Fruit fly (Drosophila melanogaster) whole organism, embryonic: ENCODE results near the gene CG34135.

Experiments used
- Asciz ChIP-seq: fragments of 200-800 bp; sonication (Bioruptor generic); optimal IDR thresholded peaks from 2 replicates; lab custom pipeline; 2017; ENCODE audit warnings: missing biosample characterization, mild to moderate bottlenecking, missing genetic modification characterization, missing genetic modification reagents
- CG1024 ChIP-seq: fragments of 200-800 bp; sonication (Bioruptor generic); IDR thresholded peaks from 2 replicates; pipeline ENCODE4 v1.3.6; 2022; ENCODE audit warnings: missing biosample characterization, missing genetic modification characterization
- CG10565 ChIP-seq: fragments of 200-800 bp; sonication (Bioruptor generic); optimal IDR thresholded peaks from 3 replicates; lab custom pipeline; 2016; ENCODE audit warnings: missing biosample characterization, mild to moderate bottlenecking, missing genetic modification characterization
- CG10654 ChIP-seq: fragments of 200-800 bp; sonication (Bioruptor generic); optimal IDR thresholded peaks from 2 replicates; lab custom pipeline; 2016; ENCODE audit warnings: missing biosample characterization, missing genetic modification characterization
- CG11398 ChIP-seq: fragments of 200-800 bp; sonication (Bioruptor generic); optimal IDR thresholded peaks from 2 replicates; lab custom pipeline; 2016; ENCODE audit warnings: missing biosample characterization, missing genetic modification characterization
- CG12299 ChIP-seq: fragments of 200-800 bp; sonication (Bioruptor generic); optimal IDR thresholded peaks from 2 replicates; lab custom pipeline; 2018; ENCODE audit warnings: missing biosample characterization, mild to moderate bottlenecking, missing genetic modification characterization
- CG14050 ChIP-seq: fragments of 200-800 bp; sonication (Bioruptor generic); IDR thresholded peaks from 3 replicates; pipeline ENCODE4 v1.3.6; 2022; ENCODE audit warnings: missing biosample characterization, missing genetic modification characterization
- CG14965 ChIP-seq: fragments of 200-800 bp; sonication (Bioruptor generic); optimal IDR thresholded peaks from 2 replicates; lab custom pipeline; 2016; ENCODE audit warnings: missing biosample characterization, missing genetic modification characterization, borderline replicate concordance
- CG1647 ChIP-seq: fragments of 200-800 bp; sonication (Bioruptor generic); optimal IDR thresholded peaks from 3 replicates; lab custom pipeline; 2016; ENCODE audit warnings: missing biosample characterization, missing genetic modification characterization
- CG16813 ChIP-seq: fragments of 200-800 bp; sonication (Bioruptor generic); IDR thresholded peaks from 3 replicates; pipeline ENCODE4 v1.3.6; 2022; ENCODE audit warnings: missing biosample characterization, missing genetic modification characterization; ENCODE audit not compliant: partially characterized antibody
- CG16815 ChIP-seq: fragments of 200-800 bp; sonication (Bioruptor generic); optimal IDR thresholded peaks from 3 replicates; lab custom pipeline; 2017; ENCODE audit warnings: missing biosample characterization, mild to moderate bottlenecking, missing genetic modification characterization
- CG31365 ChIP-seq: fragments of 200-800 bp; sonication (Bioruptor generic); optimal IDR thresholded peaks from 2 replicates; lab custom pipeline; 2018; ENCODE audit warnings: missing biosample characterization, mild to moderate bottlenecking, missing genetic modification characterization
- CG6689 ChIP-seq: fragments of 200-800 bp; sonication (Bioruptor generic); IDR thresholded peaks from 2 replicates; pipeline ENCODE4 v1.3.6; 2022; ENCODE audit warnings: missing biosample characterization, missing genetic modification characterization
- CG6854 ChIP-seq: fragments of 200-800 bp; sonication (Bioruptor generic); optimal IDR thresholded peaks from 3 replicates; lab custom pipeline; 2017; ENCODE audit warnings: missing biosample characterization, mild to moderate bottlenecking, missing genetic modification characterization
- CG7963 ChIP-seq: fragments of 200-800 bp; sonication (Bioruptor generic); IDR thresholded peaks from 3 replicates; pipeline ENCODE4 v1.3.6; 2022; ENCODE audit warnings: missing biosample characterization, missing genetic modification characterization; ENCODE audit not compliant: partially characterized antibody
- CG8478 ChIP-seq: fragments of >200 bp; optimal IDR thresholded peaks from 2 replicates; lab custom pipeline; 2018
- CG9215 ChIP-seq: fragments of 200-800 bp; sonication (Bioruptor generic); IDR thresholded peaks from 2 replicates; pipeline ENCODE4 v1.3.6; 2022; ENCODE audit warnings: missing biosample characterization, missing genetic modification characterization
- CG9437 ChIP-seq: fragments of 200-800 bp; sonication (Bioruptor generic); optimal IDR thresholded peaks from 2 replicates; lab custom pipeline; 2018; ENCODE audit warnings: missing biosample characterization, mild to moderate bottlenecking, missing genetic modification characterization
- CrebB ChIP-seq: fragments of 200-800 bp; sonication (Bioruptor generic); optimal IDR thresholded peaks from 3 replicates; lab custom pipeline; 2018; ENCODE audit warnings: missing biosample characterization, mild to moderate bottlenecking, missing genetic modification characterization
- D19B ChIP-seq: fragments of 200-800 bp; sonication (Bioruptor generic); optimal IDR thresholded peaks from 2 replicates; lab custom pipeline; 2017; ENCODE audit warnings: missing biosample characterization, mild to moderate bottlenecking, missing genetic modification characterization
- Deaf1 ChIP-seq: fragments of 200-800 bp; optimal IDR thresholded peaks from 3 replicates; lab custom pipeline; 2019; ENCODE audit warnings: missing biosample characterization, mild to moderate bottlenecking, missing genetic modification characterization, moderate library complexity
- Dfd ChIP-seq, 2 experiments: fragments of >200 bp; optimal IDR thresholded peaks; 2 replicates each; lab custom pipeline; 2017; ENCODE audit warnings: missing biosample characterization in 2 of 2, missing genetic modification characterization in 2 of 2
- Eip74EF ChIP-seq, 2 experiments: fragments of 200-800 bp in 1 of 2; fragments of >200 bp in 1 of 2; sonication (Bioruptor generic) in 1 of 2; optimal IDR thresholded peaks; 2 replicates each; lab custom pipeline; 2017 to 2019; ENCODE audit warnings: missing biosample characterization in 2 of 2, missing genetic modification characterization in 2 of 2, mild to moderate bottlenecking in 1 of 2, moderate library complexity in 1 of 2
- HLH3B ChIP-seq: fragments of 200-800 bp; sonication (Bioruptor generic); IDR thresholded peaks from 2 replicates; pipeline ENCODE4 v1.3.6; 2022; ENCODE audit warnings: missing biosample characterization, missing genetic modification characterization
- HLH4C ChIP-seq: fragments of 200-800 bp; sonication (Bioruptor generic); IDR thresholded peaks from 3 replicates; pipeline ENCODE4 v1.3.6; 2022; ENCODE audit warnings: missing biosample characterization, missing genetic modification characterization; ENCODE audit not compliant: partially characterized antibody
- Kr ChIP-seq: fragments of 200-800 bp; sonication (Bioruptor generic); optimal IDR thresholded peaks from 2 replicates; lab custom pipeline; 2017; ENCODE audit warnings: missing biosample characterization, mild to moderate bottlenecking, missing genetic modification characterization
- Nf-YC ChIP-seq: fragments of 200-800 bp; optimal IDR thresholded peaks from 3 replicates; lab custom pipeline; 2019; ENCODE audit warnings: missing biosample characterization, mild to moderate bottlenecking, missing genetic modification characterization, moderate library complexity
- PHDP ChIP-seq: fragments of 200-800 bp; sonication (Bioruptor generic); optimal IDR thresholded peaks from 3 replicates; lab custom pipeline; 2018; ENCODE audit warnings: missing biosample characterization, mild to moderate bottlenecking, missing genetic modification characterization, moderate library complexity
- Ssrp ChIP-seq: fragments of 200-800 bp; sonication (Bioruptor generic); optimal IDR thresholded peaks from 2 replicates; lab custom pipeline; 2018; ENCODE audit warnings: missing biosample characterization, mild to moderate bottlenecking, missing genetic modification characterization, moderate library complexity
- YL-1 ChIP-seq: fragments of 200-800 bp; sonication (Bioruptor generic); optimal IDR thresholded peaks from 3 replicates; lab custom pipeline; 2017; ENCODE audit warnings: missing biosample characterization, mild to moderate bottlenecking, missing genetic modification characterization
- br ChIP-seq: fragments of >200 bp; optimal IDR thresholded peaks from 2 replicates; lab custom pipeline; 2017
- cato ChIP-seq: fragments of 200-800 bp; sonication (Bioruptor generic); optimal IDR thresholded peaks from 2 replicates; lab custom pipeline; 2016; ENCODE audit warnings: missing biosample characterization, missing genetic modification characterization, borderline replicate concordance
- cwo ChIP-seq: fragments of 200-800 bp; sonication (Bioruptor generic); optimal IDR thresholded peaks from 3 replicates; lab custom pipeline; 2017; ENCODE audit warnings: missing biosample characterization, missing genetic modification characterization, mild to moderate bottlenecking, moderate library complexity, missing genetic modification reagents
- dan ChIP-seq: fragments of 200-800 bp; sonication (Bioruptor generic); IDR thresholded peaks from 2 replicates; pipeline ENCODE4 v1.3.6; 2022; ENCODE audit warnings: missing biosample characterization, missing genetic modification characterization
- emc ChIP-seq: fragments of 200-800 bp; sonication (Bioruptor generic); optimal IDR thresholded peaks from 2 replicates; lab custom pipeline; 2016; ENCODE audit warnings: missing biosample characterization, missing genetic modification characterization
- esg ChIP-seq: fragments of 200-800 bp; sonication (Bioruptor generic); conservative IDR thresholded peaks from 2 replicates; pipeline ENCODE4 v1.3.6; 2022; ENCODE audit warnings: missing biosample characterization, missing genetic modification characterization
- gce ChIP-seq: fragments of 200-800 bp; sonication (Bioruptor generic); IDR thresholded peaks from 3 replicates; pipeline ENCODE4 v1.3.6; 2022; ENCODE audit warnings: missing biosample characterization, missing genetic modification characterization
- kay ChIP-seq: fragments of 200-800 bp; sonication (Bioruptor generic); optimal IDR thresholded peaks from 2 replicates; lab custom pipeline; 2016; ENCODE audit warnings: missing biosample characterization, missing genetic modification characterization
- lab ChIP-seq: fragments of 200-800 bp; sonication (Bioruptor generic); optimal IDR thresholded peaks from 3 replicates; lab custom pipeline; 2017; ENCODE audit warnings: missing biosample characterization, missing genetic modification characterization, mild to moderate bottlenecking, moderate library complexity, missing genetic modification reagents
- lmd ChIP-seq: fragments of 200-800 bp; sonication (Bioruptor generic); IDR thresholded peaks from 2 replicates; pipeline ENCODE4 v1.3.6; 2022; ENCODE audit warnings: missing biosample characterization, missing genetic modification characterization
- mirr ChIP-seq: fragments of 200-800 bp; sonication (Bioruptor generic); optimal IDR thresholded peaks from 3 replicates; lab custom pipeline; 2018; ENCODE audit warnings: missing biosample characterization, mild to moderate bottlenecking, missing genetic modification characterization
- nau ChIP-seq: fragments of 200-800 bp; sonication (Bioruptor generic); optimal IDR thresholded peaks from 3 replicates; lab custom pipeline; 2017; ENCODE audit warnings: missing biosample characterization, mild to moderate bottlenecking, missing genetic modification characterization, missing genetic modification reagents
- onecut ChIP-seq: fragments of 200-800 bp; sonication (Bioruptor generic); IDR thresholded peaks from 2 replicates; pipeline ENCODE4 v1.3.6; 2022; ENCODE audit warnings: missing biosample characterization, missing genetic modification characterization
- pho ChIP-seq: fragments of 200-800 bp; sonication (Bioruptor generic); optimal IDR thresholded peaks from 2 replicates; lab custom pipeline; 2016; ENCODE audit warnings: missing biosample characterization, missing genetic modification characterization
- phol ChIP-seq: fragments of 200-800 bp; sonication (Bioruptor generic); optimal IDR thresholded peaks from 3 replicates; lab custom pipeline; 2018; ENCODE audit warnings: missing biosample characterization, mild to moderate bottlenecking, missing genetic modification characterization, moderate library complexity
- schlank ChIP-seq: fragments of 200-800 bp; sonication (Bioruptor generic); optimal IDR thresholded peaks from 2 replicates; lab custom pipeline; 2018; ENCODE audit warnings: missing biosample characterization, mild to moderate bottlenecking, missing genetic modification characterization
- shn ChIP-seq: fragments of 200-800 bp; sonication (Bioruptor generic); optimal IDR thresholded peaks from 3 replicates; lab custom pipeline; 2016; ENCODE audit warnings: missing biosample characterization, missing genetic modification characterization
- sim ChIP-seq: fragments of 200-800 bp; sonication (Bioruptor generic); IDR thresholded peaks from 2 replicates; pipeline ENCODE4 v1.3.6; 2022; ENCODE audit warnings: missing biosample characterization, missing genetic modification characterization
- stc ChIP-seq: fragments of 200-800 bp; sonication (Bioruptor generic); IDR thresholded peaks from 2 replicates; pipeline ENCODE4 v1.3.6; 2022; ENCODE audit warnings: missing biosample characterization, missing genetic modification characterization
- trem ChIP-seq: fragments of 200-800 bp; optimal IDR thresholded peaks from 3 replicates; lab custom pipeline; 2019; ENCODE audit warnings: missing biosample characterization, mild to moderate bottlenecking, missing genetic modification characterization, moderate library complexity

CG34135 gene

dm6 chr3R:8747134-8747870 lies 20.7 kb downstream of the CG34135 start, which contains the start of the genes CG9801 and Nasp (continued):
- TF ChIP-seq CrebB (peak; percentile 48), mirr (GFP tag; lab: Kevin White, UChicago) (peak; percentile 30), Kr (GFP tag; lab: Kevin White, UChicago) (no peak), cato (GFP tag; lab: Kevin White, UChicago) (no peak), Nf-YC (peak; percentile 20), schlank (tag; lab: Kevin White, UChicago) (no peak), CG16815 (GFP tag; lab: Kevin White, UChicago) (no peak), CG6854 (GFP tag; lab: Kevin White, UChicago) (no peak), esg (GFP tag; lab: Robert Waterston, UW) (no peak), Dfd (GFP tag; optimal IDR thresholded peaks at IDR 0.05; lab: Kevin White, UChicago) (no peak), shn (GFP tag; lab: Kevin White, UChicago) (no peak), CG9215 (0 out of 2 replicates have a peak, but pooled peaks have one; percentile 12), emc (no peak), CG31365 (tag; lab: Kevin White, UChicago) (no peak), CG11398 (GFP tag; lab: Kevin White, UChicago) (peak; percentile 20), CG7963 (peak; percentile 71), Asciz (GFP tag; lab: Kevin White, UChicago) (no peak), nau (GFP tag; lab: Kevin White, UChicago) (peak; percentile 4), CG10565 (GFP tag; lab: Kevin White, UChicago) (no peak), onecut (GFP tag; lab: Robert Waterston, UW) (peak; percentile 31), phol (tag; lab: Kevin White, UChicago) (peak; percentile 42), br (lab: Kevin White, UChicago) (no peak), Eip74EF (GFP tag; optimal IDR thresholded peaks at IDR 0.05; lab: Kevin White, UChicago) (peak in 1 of 2 experiments; percentile 73), gce (GFP tag; lab: Robert Waterston, UW) (0 out of 3 replicates have a peak, but pooled peaks have one; percentile 15), HLH3B (GFP tag; lab: Robert Waterston, UW) (0 out of 2 replicates have a peak, but pooled peaks have one; percentile 29), CG8478 (lab: Kevin White, UChicago) (no peak), CG16813 (GFP tag; lab: Robert Waterston, UW) (peak; percentile 75), sim (GFP tag; lab: Robert Waterston, UW) (no peak), Deaf1 (tag; lab: Kevin White, UChicago) (peak; percentile 32), cwo (GFP tag; lab: Kevin White, UChicago) (no peak), D19B (GFP tag; lab: Kevin White, UChicago) (no peak), HLH4C (GFP tag; lab: Robert Waterston, UW) (peak; percentile 78), CG14050 (GFP tag; lab: Robert Waterston, UW) (no peak), CG9437 (GFP tag; lab: Kevin White, UChicago) (no peak), CG14965 (GFP tag; lab: Kevin White, UChicago) (no peak), CG1024 (GFP tag; lab: Robert Waterston, UW) (no peak), Ssrp (tag; lab: Kevin White, UChicago) (no peak), CG12299 (tag; lab: Kevin White, UChicago) (peak; percentile 3), CG1647 (GFP tag; lab: Kevin White, UChicago) (no peak), kay (GFP tag; lab: Kevin White, UChicago) (peak; percentile 23), CG6689 (GFP tag; lab: Robert Waterston, UW) (no peak), dan (GFP tag; lab: Robert Waterston, UW) (no peak), lmd (GFP tag; lab: Robert Waterston, UW) (peak; percentile 25; the same call in 1 of the 2 replicates), lab (GFP tag; lab: Kevin White, UChicago) (peak; percentile 63), YL-1 (GFP tag; lab: Kevin White, UChicago) (peak; percentile 58), stc (GFP tag; lab: Robert Waterston, UW) (no peak), CG10654 (GFP tag; lab: Kevin White, UChicago) (no peak), trem (peak; percentile 100), PHDP (tag; lab: Kevin White, UChicago) (no peak), pho (GFP tag; lab: Kevin White, UChicago) (peak; percentile 14)
